Worm (Caenorhabditis elegans): ENCODE data around the gene F21C10.5.
A peak's percentile ranks its signal among the peaks of the same experiment; 100 is the strongest.

The F21C10.5 gene

ce11 chrV:9079965-9080432 is 45.4 kb upstream of the F21C10.5 start (continued):
- no peak for TF ChIP-seq madf-5 (GFP tag; IDR thresholded peaks at IDR 0.05)
- TF ChIP-seq daf-19 (GFP tag; conservative IDR thresholded peaks at IDR 0.05) = no peak
- TF ChIP-seq zfp-3 (GFP tag; conservative IDR thresholded peaks at IDR 0.05) = peak; percentile 71; the same call in 1 of the 2 replicates
- no peak for TF ChIP-seq zip-2 (tag; optimal IDR thresholded peaks at IDR 0.05)
- no peak for TF ChIP-seq ces-1 (GFP tag; optimal IDR thresholded peaks at IDR 0.05)
- no peak for TF ChIP-seq F10B5.3 (tag; optimal IDR thresholded peaks at IDR 0.05)
- peak; percentile 62 for TF ChIP-seq mdt-29 (GFP tag; IDR thresholded peaks at IDR 0.05)
- no peak for TF ChIP-seq arid-1 (GFP tag; conservative IDR thresholded peaks at IDR 0.05)
- TF ChIP-seq unc-62 (GFP tag; optimal IDR thresholded peaks at IDR 0.05 in 1 of 2) = peak in 1 of 2 experiments; percentile 53
- TF ChIP-seq unc-62 (tag; optimal IDR thresholded peaks at IDR 0.05) = no peak
- TF ChIP-seq mdl-1 (tag; optimal IDR thresholded peaks at IDR 0.05) = peak in 1 of 2 experiments; percentile 51
- no peak for TF ChIP-seq lim-7 (GFP tag; IDR thresholded peaks at IDR 0.05)

ce11 chrV:9081410-9081809 is 44.0 kb upstream of the F21C10.5 start:
- no peak for TF ChIP-seq F49E8.2 (tag; optimal IDR thresholded peaks at IDR 0.05; ENCODE audit: borderline replicate concordance)
- peak; percentile 65 for TF ChIP-seq aha-1 (tag)
- TF ChIP-seq nhr-28 (tag; optimal IDR thresholded peaks at IDR 0.05) = peak; percentile 38
- no peak for TF ChIP-seq zfp-2 (tag; optimal IDR thresholded peaks at IDR 0.05)
- no peak for TF ChIP-seq F37D6.2 (tag; optimal IDR thresholded peaks at IDR 0.05)
- peak; percentile 4 for TF ChIP-seq nhr-77 (tag; optimal IDR thresholded peaks at IDR 0.05)
- peak; percentile 29 for TF ChIP-seq hlh-30 (tag; optimal IDR thresholded peaks at IDR 0.05; ENCODE audit: insufficient read depth)
- TF ChIP-seq daf-16 (GFP tag; optimal IDR thresholded peaks at IDR 0.05) = no peak
- TF ChIP-seq daf-16 (tag; optimal IDR thresholded peaks at IDR 0.05) = peak; percentile 71
- TF ChIP-seq pha-4 (GFP tag; IDR thresholded peaks at IDR 0.05) = no peak
- TF ChIP-seq pha-4 (tag; optimal IDR thresholded peaks at IDR 0.05) = peak; percentile 62
- peak; percentile 70 for TF ChIP-seq dve-1 (tag; optimal IDR thresholded peaks at IDR 0.05; ENCODE audit: insufficient read depth)
- TF ChIP-seq pqm-1 (tag; optimal IDR thresholded peaks at IDR 0.05) = peak; percentile 44
- TF ChIP-seq hlh-11 (tag; optimal IDR thresholded peaks at IDR 0.05) = peak; percentile 57
- TF ChIP-seq hif-1 (tag; optimal IDR thresholded peaks at IDR 0.05) = peak in 1 of 2 experiments; percentile 16

DNA sequence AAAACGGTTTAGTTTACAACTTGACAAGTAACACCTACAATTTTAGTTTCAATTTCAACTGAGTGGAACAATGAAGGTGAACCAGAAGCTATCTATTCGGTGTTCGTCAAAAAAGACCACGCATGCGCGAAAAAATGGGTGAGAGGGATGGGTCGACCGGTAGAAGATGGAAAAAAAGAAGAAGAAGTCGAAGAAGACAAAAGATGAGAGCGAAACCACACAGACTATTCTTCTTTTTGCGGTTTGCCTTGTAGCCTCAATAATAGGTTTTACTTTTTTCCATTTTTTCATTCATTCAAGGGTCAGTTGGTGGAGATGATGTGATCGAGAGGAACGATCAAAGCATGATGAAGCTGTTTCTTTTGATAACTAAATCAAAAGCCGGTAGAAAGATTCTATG is 43.1 kb upstream of the F21C10.5 start:
- TF ChIP-seq php-3 (GFP tag; IDR thresholded peaks at IDR 0.05) (no peak), ZK546.5 (tag; optimal IDR thresholded peaks at IDR 0.05) (no peak), Y105C5A.15 (GFP tag; IDR thresholded peaks at IDR 0.05) (no peak), daf-16 (GFP tag; optimal IDR thresholded peaks at IDR 0.05) (no peak), daf-16 (tag; optimal IDR thresholded peaks at IDR 0.05) (no peak), unc-62 (GFP tag; optimal IDR thresholded peaks at IDR 0.05 in 1 of 2) (peak in 1 of 2 experiments; percentile 95), unc-62 (tag; optimal IDR thresholded peaks at IDR 0.05) (no peak), attf-4 (tag; optimal IDR thresholded peaks at IDR 0.05) (no peak), hif-1 (tag; optimal IDR thresholded peaks at IDR 0.05) (no peak), ceh-20 (GFP tag; IDR thresholded peaks at IDR 0.05) (no peak), madf-5 (GFP tag; IDR thresholded peaks at IDR 0.05) (no peak), nhr-10 (tag; optimal IDR thresholded peaks at IDR 0.05) (no peak), tra-1 (GFP tag; IDR thresholded peaks at IDR 0.05) (no peak), zip-2 (tag; optimal IDR thresholded peaks at IDR 0.05) (no peak), fkh-10 (GFP tag; optimal IDR thresholded peaks at IDR 0.05) (no peak), T20F7.1 (GFP tag; optimal IDR thresholded peaks at IDR 0.05) (no peak), hlh-11 (tag; optimal IDR thresholded peaks at IDR 0.05) (peak; percentile 9), pha-4 (GFP tag; IDR thresholded peaks at IDR 0.05) (no peak), pha-4 (tag; optimal IDR thresholded peaks at IDR 0.05) (no peak), fos-1 (tag; optimal IDR thresholded peaks at IDR 0.05) (no peak), nhr-28 (tag; optimal IDR thresholded peaks at IDR 0.05) (peak; percentile 37), egl-27 (tag; optimal IDR thresholded peaks at IDR 0.05) (no peak), F10B5.3 (tag; optimal IDR thresholded peaks at IDR 0.05) (no peak)

Measured in whole organism, L4 larva.